Worm (Caenorhabditis elegans) whole organism, mixed stage, embryonic: ENCODE measurements around the gene F44B9.10.

ENCODE experiments used
- M03D4.4 ChIP-seq: sonication (generic microtip); optimal IDR thresholded peaks from 2 replicates; lab custom pipeline; 2017; ENCODE audit warnings: mild to moderate bottlenecking, missing genetic modification characterization, missing compliant biosample characterization
- bed-3 ChIP-seq: fragments of 200-800 bp; sonication (Bioruptor generic); optimal IDR thresholded peaks from 3 replicates; lab custom pipeline; 2018; ENCODE audit warnings: mild to moderate bottlenecking, missing genetic modification characterization, moderate library complexity, missing compliant biosample characterization
- blmp-1 ChIP-seq: fragments of 150-350 bp; optimal IDR thresholded peaks from 2 replicates; lab custom pipeline; 2014; ENCODE audit warnings: missing biosample characterization, missing genetic modification characterization
- ceh-39 ChIP-seq: fragments of 150-350 bp; optimal IDR thresholded peaks from 2 replicates; lab custom pipeline; 2014; ENCODE audit warnings: missing biosample characterization, missing genetic modification characterization
- ceh-43 ChIP-seq: fragments of 200-800 bp; sonication (Bioruptor generic); optimal IDR thresholded peaks from 2 replicates; lab custom pipeline; 2018; ENCODE audit warnings: mild to moderate bottlenecking, missing genetic modification characterization, moderate library complexity, missing compliant biosample characterization
- ceh-83 ChIP-seq: fragments of 200-800 bp; sonication (Bioruptor generic); optimal IDR thresholded peaks from 2 replicates; lab custom pipeline; 2018; ENCODE audit warnings: mild to moderate bottlenecking, missing genetic modification characterization, missing compliant biosample characterization
- ces-1 ChIP-seq: fragments of 150-350 bp; optimal IDR thresholded peaks from 2 replicates; lab custom pipeline; 2014; ENCODE audit warnings: missing biosample characterization, missing genetic modification reagents, missing genetic modification characterization
- cnd-1 ChIP-seq: fragments of 200-800 bp; sonication (Bioruptor generic); optimal IDR thresholded peaks from 2 replicates; lab custom pipeline; 2018; ENCODE audit warnings: mild to moderate bottlenecking, missing genetic modification characterization, missing compliant biosample characterization
- elt-1 ChIP-seq: sonication (generic microtip); optimal IDR thresholded peaks from 2 replicates; lab custom pipeline; 2017; ENCODE audit warnings: missing genetic modification characterization, mild to moderate bottlenecking, missing compliant biosample characterization, antibody characterized with exemption, moderate library complexity, borderline replicate concordance; ENCODE audit not compliant: insufficient read depth
- elt-3 ChIP-seq: fragments of 150-350 bp; optimal IDR thresholded peaks from 2 replicates; lab custom pipeline; 2014; ENCODE audit warnings: missing biosample characterization, missing genetic modification characterization
- ham-2 ChIP-seq: fragments of 200-800 bp; sonication (Bioruptor generic); optimal IDR thresholded peaks from 2 replicates; lab custom pipeline; 2018; ENCODE audit warnings: mild to moderate bottlenecking, missing genetic modification characterization, missing compliant biosample characterization
- hlh-1 ChIP-seq: fragments of 150-350 bp; optimal IDR thresholded peaks from 2 replicates; lab custom pipeline; 2014; ENCODE audit warnings: missing biosample characterization, missing genetic modification reagents, missing genetic modification characterization
- lin-13 ChIP-seq: fragments of 150-350 bp; optimal IDR thresholded peaks from 2 replicates; lab custom pipeline; 2014; ENCODE audit warnings: missing biosample characterization, missing genetic modification characterization
- lin-32 ChIP-seq: fragments of 200-800 bp; sonication (Bioruptor generic); optimal IDR thresholded peaks from 2 replicates; lab custom pipeline; 2018; ENCODE audit warnings: mild to moderate bottlenecking, missing genetic modification characterization, missing compliant biosample characterization
- lsy-2 ChIP-seq: fragments of 150-350 bp; optimal IDR thresholded peaks from 2 replicates; lab custom pipeline; 2014; ENCODE audit warnings: missing biosample characterization, missing genetic modification characterization
- mab-5 ChIP-seq: fragments of 150-350 bp; optimal IDR thresholded peaks from 2 replicates; lab custom pipeline; 2014; ENCODE audit warnings: missing biosample characterization, missing genetic modification characterization
- mls-2 ChIP-seq: sonication (generic microtip); optimal IDR thresholded peaks from 2 replicates; lab custom pipeline; 2016; ENCODE audit warnings: mild to moderate bottlenecking, missing genetic modification characterization, moderate library complexity, missing compliant biosample characterization
- nhr-12 ChIP-seq: fragments of 150-350 bp; optimal IDR thresholded peaks from 2 replicates; lab custom pipeline; 2014; ENCODE audit warnings: missing biosample characterization, missing genetic modification characterization
- nhr-2 ChIP-seq: fragments of 150-350 bp; optimal IDR thresholded peaks from 2 replicates; lab custom pipeline; 2014; ENCODE audit warnings: missing biosample characterization, missing genetic modification characterization
- nhr-237 ChIP-seq: fragments of 150-350 bp; optimal IDR thresholded peaks from 2 replicates; lab custom pipeline; 2014; ENCODE audit warnings: missing biosample characterization, missing genetic modification characterization
- nhr-28 ChIP-seq: fragments of 150-350 bp; optimal IDR thresholded peaks from 2 replicates; lab custom pipeline; 2014; ENCODE audit warnings: missing biosample characterization, missing genetic modification characterization
- nhr-76 ChIP-seq: sonication (generic microtip); optimal IDR thresholded peaks from 2 replicates; lab custom pipeline; 2017; ENCODE audit warnings: missing biosample characterization, missing genetic modification characterization
- pha-4 ChIP-seq: fragments of 150-350 bp; optimal IDR thresholded peaks from 2 replicates; lab custom pipeline; 2018; ENCODE audit warnings: missing biosample characterization, missing genetic modification reagents, missing genetic modification characterization
- sem-2 ChIP-seq: fragments of 200-800 bp; sonication (Bioruptor generic); optimal IDR thresholded peaks from 2 replicates; lab custom pipeline; 2018; ENCODE audit warnings: mild to moderate bottlenecking, missing genetic modification characterization, missing compliant biosample characterization
- snpc-4 ChIP-seq: fragments of 150-350 bp; optimal IDR thresholded peaks from 2 replicates; lab custom pipeline; 2014; ENCODE audit warnings: missing biosample characterization, missing genetic modification characterization
- sptf-1 ChIP-seq: sonication (generic microtip); optimal IDR thresholded peaks from 2 replicates; lab custom pipeline; 2017; ENCODE audit warnings: mild to moderate bottlenecking, missing genetic modification characterization, moderate library complexity, missing compliant biosample characterization
- unc-120 ChIP-seq: sonication (generic microtip); optimal IDR thresholded peaks from 2 replicates; lab custom pipeline; 2017; ENCODE audit warnings: missing genetic modification characterization, missing compliant biosample characterization; ENCODE audit not compliant: poor library complexity, severe bottlenecking
- unc-39 ChIP-seq: fragments of 150-350 bp; optimal IDR thresholded peaks from 2 replicates; lab custom pipeline; 2014; ENCODE audit warnings: missing biosample characterization, missing genetic modification characterization
- unc-62 ChIP-seq: fragments of 150-350 bp; optimal IDR thresholded peaks from 2 replicates; lab custom pipeline; 2014; ENCODE audit warnings: missing biosample characterization, missing genetic modification reagents, missing genetic modification characterization
- ztf-11 ChIP-seq: fragments of 150-350 bp; optimal IDR thresholded peaks from 2 replicates; lab custom pipeline; 2014; ENCODE audit warnings: missing biosample characterization, missing genetic modification characterization

The F44B9.10 gene

ce11 chrIII:8033534-8033933, at the start of gene F44B9.10:
TSS of gene F44B9.10 (minus strand) at chrIII:8033634.
- TF ChIP-seq ceh-83 (no peak), unc-39 (tag; lab: Kevin White, UChicago) (no peak), nhr-237 (tag; lab: Kevin White, UChicago) (no peak), mab-5 (tag; lab: Kevin White, UChicago) (no peak), pha-4 (tag; lab: Kevin White, UChicago) (no peak), elt-1 (tag; lab: Kevin White, UChicago) (no peak), sem-2 (no peak), cnd-1 (tag; lab: Kevin White, UChicago) (no peak), ztf-11 (tag; lab: Kevin White, UChicago) (no peak), lin-32 (GFP tag; lab: Kevin White, UChicago) (no peak), unc-120 (tag; lab: Kevin White, UChicago) (no peak), elt-3 (tag; lab: Kevin White, UChicago) (no peak), ham-2 (GFP tag; lab: Kevin White, UChicago) (no peak), bed-3 (GFP tag; lab: Kevin White, UChicago) (no peak), hlh-1 (tag; lab: Kevin White, UChicago) (no peak), snpc-4 (tag; lab: Kevin White, UChicago) (no peak), sptf-1 (no peak)

DNA sequence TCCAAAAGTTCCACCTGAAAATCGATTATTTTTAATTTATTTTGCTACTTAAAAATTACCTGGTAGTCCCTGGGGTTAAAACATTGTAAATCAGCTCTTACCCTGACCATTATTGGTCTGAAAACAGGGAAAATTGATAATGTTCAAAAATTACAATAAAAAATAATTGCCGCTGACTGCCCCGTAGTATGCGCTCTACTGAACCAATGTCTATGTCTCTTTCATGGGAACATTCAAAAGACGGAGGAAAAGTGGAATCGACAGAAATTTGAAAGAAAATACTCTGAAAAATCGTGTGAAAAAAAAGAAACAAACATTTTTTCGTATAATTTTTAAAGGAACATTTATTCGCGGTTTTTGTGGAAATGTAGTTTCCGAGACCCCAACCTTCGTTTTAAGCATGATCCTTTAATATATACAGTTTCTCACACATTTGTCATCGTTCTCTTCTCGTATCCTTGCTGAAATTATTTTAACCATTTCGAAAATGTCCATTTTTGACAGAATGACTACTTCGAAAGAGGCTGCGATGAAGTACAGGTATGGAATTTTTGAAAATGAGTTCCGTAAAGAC, 46.8 kb upstream of the F44B9.10 start, which contains the start of the genes dcr-1 and apc-2:
Gene dcr-1 (minus strand): TSS at position 117 of the 574 bp plus-strand sequence.
Gene apc-2 (plus strand): TSS at position 465 of the 574 bp plus-strand sequence.
- TF ChIP-seq ces-1 (GFP tag; lab: Kevin White, UChicago) (no peak), ceh-43 (GFP tag; lab: Kevin White, UChicago) (no peak), sptf-1 (no peak), mab-5 (tag; lab: Kevin White, UChicago) (no peak), lin-32 (GFP tag; lab: Kevin White, UChicago) (no peak), unc-120 (tag; lab: Kevin White, UChicago) (no peak), elt-1 (tag; lab: Kevin White, UChicago) (no peak), unc-62 (no peak), ham-2 (GFP tag; lab: Kevin White, UChicago) (no peak), blmp-1 (tag; lab: Kevin White, UChicago) (no peak), sem-2 (no peak), elt-3 (tag; lab: Kevin White, UChicago) (no peak), nhr-76 (tag; lab: Kevin White, UChicago) (no peak), lin-13 (tag; lab: Kevin White, UChicago) (no peak), snpc-4 (tag; lab: Kevin White, UChicago) (no peak), lsy-2 (tag; lab: Kevin White, UChicago) (no peak)
- TF ChIP-seq, all 35 proteins: peak for 0

- no peak for TF ChIP-seq ztf-11 (tag; lab: Kevin White, UChicago)
- no peak for TF ChIP-seq lin-13 (tag; lab: Kevin White, UChicago)
- TF ChIP-seq sptf-1 = no peak
- no peak for TF ChIP-seq snpc-4 (tag; lab: Kevin White, UChicago)
- no peak for TF ChIP-seq nhr-76 (tag; lab: Kevin White, UChicago)
- TF ChIP-seq nhr-12 = no peak
- TF ChIP-seq bed-3 (GFP tag; lab: Kevin White, UChicago) = no peak
- no peak for TF ChIP-seq elt-3 (tag; lab: Kevin White, UChicago)
- no peak for TF ChIP-seq mab-5 (tag; lab: Kevin White, UChicago)
- TF ChIP-seq mls-2 (tag; lab: Kevin White, UChicago) = no peak
- TF ChIP-seq ceh-39 = no peak
- no peak for TF ChIP-seq nhr-28
- TF ChIP-seq pha-4 (tag; lab: Kevin White, UChicago) = no peak
- no peak for TF ChIP-seq nhr-237 (tag; lab: Kevin White, UChicago)
- TF ChIP-seq nhr-2 (tag; lab: Kevin White, UChicago) = no peak
- no peak for TF ChIP-seq lsy-2 (tag; lab: Kevin White, UChicago)
- no peak for TF ChIP-seq cnd-1 (tag; lab: Kevin White, UChicago)
- no peak for TF ChIP-seq ceh-43 (GFP tag; lab: Kevin White, UChicago)
Observed at ce11 chrIII:8077180-8077579, 43.7 kb upstream of the F44B9.10 start.

ce11 chrIII:8069206-8069605, 35.8 kb upstream of the F44B9.10 start:
- TF ChIP-seq mls-2 (tag; lab: Kevin White, UChicago) = peak; percentile 2
- no peak for TF ChIP-seq ces-1 (GFP tag; lab: Kevin White, UChicago)
- TF ChIP-seq cnd-1 (tag; lab: Kevin White, UChicago) = peak; percentile 16
- TF ChIP-seq nhr-237 (tag; lab: Kevin White, UChicago) = no peak
- TF ChIP-seq M03D4.4 (tag; lab: Kevin White, UChicago) = peak; percentile 36
- TF ChIP-seq lin-32 (GFP tag; lab: Kevin White, UChicago) = no peak
- TF ChIP-seq sptf-1 = peak; percentile 34
